Worm (Caenorhabditis elegans) whole organism, L2 larva: ENCODE measurements around the gene Y62H9A.5.

Source experiments
- Y55F3AM.14 ChIP-seq: fragments of 200-800 bp; sonication (Bioruptor generic); optimal IDR thresholded peaks from 2 replicates; lab custom pipeline; 2018; ENCODE audit warnings: mild to moderate bottlenecking, missing genetic modification characterization, missing compliant biosample characterization
- aly-2 ChIP-seq: fragments of 150-350 bp; optimal IDR thresholded peaks from 2 replicates; lab custom pipeline; 2014; ENCODE audit warnings: missing biosample characterization, missing genetic modification characterization
- ceh-82 ChIP-seq: fragments of 150-350 bp; optimal IDR thresholded peaks from 2 replicates; lab custom pipeline; 2014; ENCODE audit warnings: missing biosample characterization, missing genetic modification characterization
- crh-2 ChIP-seq: sonication (generic microtip); optimal IDR thresholded peaks from 2 replicates; lab custom pipeline; 2017; ENCODE audit warnings: missing biosample characterization, missing genetic modification characterization
- elt-1 ChIP-seq: fragments of 150-350 bp; optimal IDR thresholded peaks from 2 replicates; lab custom pipeline; 2014; ENCODE audit warnings: missing biosample characterization, missing genetic modification characterization
- nhr-21 ChIP-seq: fragments of 150-350 bp; optimal IDR thresholded peaks from 2 replicates; lab custom pipeline; 2014; ENCODE audit warnings: missing biosample characterization, missing genetic modification characterization
- skn-1 ChIP-seq: sonication (generic microtip); optimal IDR thresholded peaks from 2 replicates; lab custom pipeline; 2017; ENCODE audit warnings: missing biosample characterization, missing genetic modification characterization
- unc-62 ChIP-seq: fragments of 150-350 bp; optimal IDR thresholded peaks from 2 replicates; lab custom pipeline; 2014; ENCODE audit warnings: missing biosample characterization, missing genetic modification reagents, missing genetic modification characterization
- ztf-4 ChIP-seq: fragments of 150-350 bp; optimal IDR thresholded peaks from 2 replicates; lab custom pipeline; 2014; ENCODE audit warnings: missing biosample characterization, missing genetic modification characterization

Gene Y62H9A.5

DNA sequence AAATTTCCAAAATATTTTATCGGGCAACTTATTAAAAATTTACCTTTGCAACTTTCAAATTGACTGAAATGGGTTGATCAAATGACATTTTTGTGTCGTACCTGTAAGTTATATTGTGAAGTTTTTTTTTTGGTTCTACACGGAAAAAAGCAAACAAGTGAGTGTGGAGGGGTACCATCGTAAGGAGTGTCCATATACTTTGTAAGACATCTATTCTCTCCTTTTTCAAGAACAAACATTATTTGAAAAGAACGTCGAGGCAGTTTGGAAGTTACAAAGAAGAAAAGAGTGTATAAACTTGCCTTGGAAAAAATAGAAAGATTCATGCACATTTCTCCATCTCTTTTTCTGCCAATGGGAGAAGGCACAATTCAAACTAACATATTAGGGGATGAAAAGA, 45.3 kb downstream of the Y62H9A.5 start, which contains the start of gene taf-7.1:
taf-7.1 (minus strand) TSS at position 101 of the 400 bp plus-strand sequence.
- TF ChIP-seq crh-2 (no peak), ztf-4 (tag; lab: Kevin White, UChicago) (no peak), nhr-21 (tag; lab: Kevin White, UChicago) (no peak), elt-1 (no peak), aly-2 (tag; lab: Kevin White, UChicago) (no peak), Y55F3AM.14 (GFP tag; lab: Kevin White, UChicago) (no peak), ceh-82 (no peak), skn-1 (tag; lab: Kevin White, UChicago) (no peak), unc-62 (no peak)
